Worm (Caenorhabditis elegans) whole organism, dauer: ENCODE data around the gene srh-104.

Experiments used
- unc-62 ChIP-seq: sonication (generic microtip); optimal IDR thresholded peaks from 2 replicates; lab custom pipeline; 2017; ENCODE audit warnings: missing biosample characterization, missing genetic modification reagents, missing genetic modification characterization

Gene srh-104

DNA sequence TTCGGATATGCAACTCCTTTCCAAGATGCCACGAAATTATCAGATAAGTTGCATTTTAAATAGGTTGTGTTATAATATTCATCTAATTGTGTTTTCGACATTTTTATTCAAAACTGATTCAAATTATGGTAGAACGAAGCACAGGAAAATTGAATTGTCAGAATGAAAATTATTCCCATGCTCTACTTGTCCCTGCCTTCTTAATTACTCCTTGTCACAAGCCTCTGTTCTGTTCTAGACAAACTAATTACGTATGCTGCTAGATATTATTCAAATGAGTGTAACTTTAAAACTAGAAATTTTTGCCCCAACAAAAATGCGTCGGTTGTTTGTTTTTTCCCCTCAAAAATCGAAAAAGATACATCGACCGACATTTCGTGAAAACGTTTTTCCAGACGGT lies at the start of gene srh-104:
Gene srh-104, minus strand, starts transcription at position 101 of the 400 bp plus-strand sequence.
- TF ChIP-seq unc-62: no peak

DNA sequence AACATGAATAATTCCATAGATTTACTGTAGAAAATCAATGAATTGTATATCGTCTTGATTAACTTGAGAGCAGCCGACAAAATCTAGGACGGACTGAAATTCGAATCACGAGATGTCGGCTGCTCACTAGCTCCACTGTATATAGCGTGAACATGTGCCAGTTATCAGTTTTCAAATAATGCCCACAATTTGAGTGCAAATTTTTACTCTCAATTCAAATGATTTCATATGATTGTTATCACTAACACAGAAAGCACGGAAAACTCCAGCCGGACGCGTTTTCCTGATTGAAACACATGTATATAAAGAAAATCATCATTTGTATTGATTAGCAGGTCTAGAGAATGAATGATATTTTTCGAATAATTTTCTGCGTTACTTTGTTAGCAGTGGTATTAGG lies 48.4 kb upstream of the srh-104 start, which contains the start of gene oac-5:
Gene oac-5, plus strand, starts transcription at position 301 of the 400 bp plus-strand sequence.
- no peak for TF ChIP-seq unc-62

DNA sequence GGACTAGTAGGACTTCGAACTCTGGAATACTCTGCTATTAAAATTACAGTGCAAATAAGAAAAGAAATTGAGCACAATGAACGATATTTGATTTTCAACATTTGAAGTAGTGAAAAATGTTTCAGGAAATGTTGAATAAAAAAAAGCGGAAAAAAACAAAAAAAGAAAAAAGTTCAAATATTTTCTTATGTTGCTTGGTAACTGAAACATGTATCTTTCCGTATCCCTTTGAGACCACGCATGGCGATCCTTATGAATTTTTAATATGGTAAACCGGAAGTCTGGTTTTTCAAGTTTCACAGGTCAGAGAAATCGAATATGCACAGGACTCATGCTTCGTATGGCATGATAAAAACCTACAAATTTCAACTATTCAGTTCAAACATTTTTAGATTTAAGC lies 43.6 kb upstream of the srh-104 start, which contains the start of gene F28G4.3:
Gene F28G4.3, minus strand, starts transcription at position 101 of the 400 bp plus-strand sequence.
- TF ChIP-seq unc-62: no peak

ce11 chrV:16285794-16286193 lies 41.8 kb upstream of the srh-104 start, which contains the start of gene F28G4.4:
F28G4.4 (minus strand) TSS chrV:16285894.
- no peak for TF ChIP-seq unc-62

DNA sequence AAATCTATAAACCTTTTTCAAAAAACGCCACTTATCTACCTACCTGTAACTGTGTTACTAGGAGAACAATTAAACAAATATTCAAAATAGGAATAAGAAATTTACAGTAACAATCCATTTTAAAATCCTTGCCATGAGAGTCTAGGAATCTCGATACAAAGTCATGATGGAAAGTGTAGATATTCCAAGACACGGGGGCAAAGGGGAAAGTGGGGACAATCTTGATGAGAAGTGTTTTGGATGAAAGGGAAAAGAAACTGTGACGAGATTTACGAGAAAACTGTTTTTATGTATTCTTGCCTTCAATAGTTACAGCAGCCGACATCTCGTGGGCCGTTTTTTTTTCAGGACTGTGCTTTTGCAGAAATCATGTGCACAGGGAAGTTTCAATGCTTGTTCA lies 38.2 kb upstream of the srh-104 start, which contains the start of gene F28G4.2:
Gene F28G4.2, minus strand, starts transcription at position 175 of the 400 bp plus-strand sequence.
- TF ChIP-seq unc-62: no peak

ce11 chrV:16277918-16278317 lies 33.9 kb upstream of the srh-104 start, which contains the start of gene cyp-37B1:
cyp-37B1 (plus strand) TSS chrV:16278116.
- TF ChIP-seq unc-62: no peak

DNA sequence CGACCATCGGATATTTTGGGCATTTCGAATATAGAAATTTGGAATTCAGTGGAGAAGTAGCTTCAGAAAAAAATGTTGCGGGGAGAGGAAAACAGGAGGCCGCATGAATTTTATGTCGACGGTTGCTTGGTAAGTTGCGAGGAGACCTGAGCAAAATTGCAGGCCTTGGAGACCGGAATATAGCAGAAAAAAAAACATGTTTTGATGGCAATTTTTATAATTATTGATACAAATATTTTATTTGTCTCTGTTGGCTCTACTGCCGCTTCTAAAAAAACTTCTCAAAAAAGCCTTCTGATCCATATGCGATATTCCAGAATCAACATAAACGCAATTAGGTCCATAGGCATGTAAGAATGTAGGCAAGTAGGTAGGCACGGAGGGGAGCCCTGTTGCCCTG lies 31.4 kb upstream of the srh-104 start, which contains the start of gene pacl-1:
Gene pacl-1, minus strand, starts transcription at position 101 of the 400 bp plus-strand sequence.
- TF ChIP-seq unc-62: no peak

ce11 chrV:16271121-16271520 lies 27.1 kb upstream of the srh-104 start, which contains the start of gene T13F3.6:
T13F3.6 (minus strand) TSS chrV:16271221.
- no peak for TF ChIP-seq unc-62

ce11 chrV:16269556-16269955 lies 25.6 kb upstream of the srh-104 start, which contains the start of the genes fbxa-2 and T13F3.8:
fbxa-2 (minus strand) TSS chrV:16269656.
T13F3.8 (plus strand) TSS chrV:16269800.
- no peak for TF ChIP-seq unc-62

DNA sequence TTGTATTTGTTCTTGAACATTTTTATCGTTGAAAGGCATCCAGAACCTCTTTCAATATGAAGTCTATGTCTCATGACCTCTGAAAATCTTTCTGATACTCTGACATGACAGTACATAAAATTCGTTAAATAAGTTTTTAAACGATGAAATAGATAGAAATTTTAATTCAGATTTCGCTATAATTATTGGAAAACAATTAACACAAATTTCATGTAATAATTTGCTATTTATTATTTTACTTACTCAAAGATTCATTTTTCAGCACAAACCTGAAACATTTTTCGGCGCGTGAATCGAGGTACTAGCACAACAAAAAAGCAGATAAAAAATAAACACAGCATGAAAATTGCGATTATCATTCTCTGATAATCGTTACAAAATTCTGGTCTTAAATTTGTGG lies 22.5 kb upstream of the srh-104 start, which contains the start of gene T13F3.4:
Gene T13F3.4, minus strand, starts transcription at position 101 of the 400 bp plus-strand sequence.
- TF ChIP-seq unc-62: no peak

- TF ChIP-seq unc-62: no peak
Measured at ce11 chrV:16259684-16260083, 15.7 kb upstream of the srh-104 start, which contains the start of gene nhr-127. nhr-127 (plus strand) TSS chrV:16259984.

DNA sequence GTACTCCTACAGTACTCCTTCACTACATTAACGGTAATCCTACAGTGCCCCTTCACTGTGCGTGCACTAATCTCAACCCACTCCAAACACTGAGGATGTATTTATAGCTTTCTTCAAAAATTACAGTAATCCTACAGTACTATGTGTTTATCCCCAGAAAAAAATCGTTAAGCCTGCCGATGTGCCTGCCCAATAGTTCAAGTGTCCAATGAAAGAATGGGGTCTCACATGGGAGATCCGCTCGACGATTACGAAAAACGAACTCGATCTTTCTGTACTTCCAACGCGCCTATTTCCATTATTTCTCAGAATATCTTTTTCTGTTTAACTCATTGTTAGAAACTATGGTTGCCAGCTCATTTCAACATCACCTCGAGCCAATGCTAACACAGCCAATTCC lies 14.2 kb upstream of the srh-104 start, which contains the start of gene nhr-218:
Gene nhr-218, plus strand, starts transcription at position 301 of the 400 bp plus-strand sequence.
- TF ChIP-seq unc-62: no peak

- TF ChIP-seq unc-62: no peak
Measured at ce11 chrV:16256395-16256794, 12.4 kb upstream of the srh-104 start, which contains the start of gene bgnt-1.3. bgnt-1.3 (minus strand) TSS chrV:16256495.

DNA sequence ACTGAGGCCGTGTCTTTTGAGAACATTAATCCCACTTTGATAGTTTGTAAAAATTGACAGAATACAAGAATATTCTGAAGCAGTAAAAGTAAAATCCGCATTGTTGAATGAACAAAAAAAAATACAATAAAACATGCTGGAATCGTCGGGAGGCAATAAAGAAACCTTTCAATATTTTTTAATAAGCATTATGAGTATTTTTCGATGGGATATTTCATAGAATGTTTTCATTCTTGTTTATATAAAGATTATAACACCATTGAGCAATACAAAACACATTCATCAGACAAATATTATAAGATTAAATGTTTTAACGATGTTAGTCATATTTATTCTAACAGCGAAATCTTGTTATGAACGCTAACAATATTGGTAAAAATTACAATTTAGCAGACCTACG lies 9.7 kb upstream of the srh-104 start, which contains the start of gene gcy-20:
Gene gcy-20, minus strand, starts transcription at position 101 of the 400 bp plus-strand sequence.
- TF ChIP-seq unc-62: no peak

ce11 chrV:16249105-16249504 lies 5.1 kb upstream of the srh-104 start:
- TF ChIP-seq unc-62: no peak

DNA sequence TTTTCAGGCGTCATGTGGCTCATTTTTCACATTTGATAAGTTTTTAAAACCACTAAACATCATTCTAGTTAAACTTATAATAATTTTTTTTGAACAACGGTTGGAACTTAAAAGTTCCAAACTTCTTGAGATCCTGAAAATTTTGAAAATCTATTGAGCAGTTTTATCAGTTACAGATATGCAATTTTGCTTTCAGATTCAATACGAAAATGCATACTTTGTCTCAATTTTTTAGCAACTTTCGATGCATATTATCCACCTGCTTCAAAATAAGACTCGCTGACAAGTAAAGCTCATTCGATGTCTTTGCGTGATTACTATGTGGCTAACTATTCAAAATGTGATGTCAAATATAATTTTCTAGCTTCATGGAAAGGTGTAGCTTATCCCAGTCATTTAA lies 2.6 kb upstream of the srh-104 start, which contains the start of gene srh-95:
Gene srh-95, plus strand, starts transcription at position 301 of the 400 bp plus-strand sequence.
- no peak for TF ChIP-seq unc-62

DNA sequence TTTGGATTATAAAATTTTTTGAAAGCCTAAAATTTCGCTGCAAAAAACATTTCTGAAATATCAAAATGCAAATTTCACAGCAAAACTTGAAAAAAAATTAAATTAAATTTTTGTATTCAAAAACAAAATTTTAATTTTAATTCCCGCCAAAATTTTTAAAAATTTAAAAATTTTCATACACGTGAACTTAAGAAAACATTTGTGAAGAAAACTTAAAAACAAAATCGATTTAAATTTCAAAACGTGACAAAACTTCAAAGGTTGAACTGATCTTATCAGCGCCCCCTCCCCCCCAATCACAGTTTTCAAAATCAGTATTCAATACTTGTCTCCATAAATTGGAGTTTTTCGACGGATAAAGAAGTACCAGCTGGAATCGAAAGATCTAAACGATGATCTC lies 6.8 kb downstream of the srh-104 start, which contains the start of gene F21H7.5:
Gene F21H7.5, plus strand, starts transcription at position 301 of the 400 bp plus-strand sequence.
- no peak for TF ChIP-seq unc-62

- TF ChIP-seq unc-62: no peak
Measured at ce11 chrV:16235647-16236046, 8.3 kb downstream of the srh-104 start, which contains the start of gene srh-98. srh-98 (minus strand) TSS chrV:16235747.
